Worm (Caenorhabditis elegans): ENCODE measurements around the gene stdh-1.

- TF ChIP-seq W03F9.2 (tag; optimal IDR thresholded peaks at IDR 0.05) (no peak), dao-5 (tag; optimal IDR thresholded peaks at IDR 0.05) (no peak), him-1 (tag; optimal IDR thresholded peaks at IDR 0.05) (no peak)
These were observed 17.6 kb downstream of the stdh-1 start, which contains the start of gene srxa-11 for ce11 chrV:13923851-13924250.
